Worm (Caenorhabditis elegans): ENCODE measurements around the gene eak-3.
A peak's percentile ranks its signal among the peaks of the same experiment; 100 is the strongest.

eak-3 gene

DNA sequence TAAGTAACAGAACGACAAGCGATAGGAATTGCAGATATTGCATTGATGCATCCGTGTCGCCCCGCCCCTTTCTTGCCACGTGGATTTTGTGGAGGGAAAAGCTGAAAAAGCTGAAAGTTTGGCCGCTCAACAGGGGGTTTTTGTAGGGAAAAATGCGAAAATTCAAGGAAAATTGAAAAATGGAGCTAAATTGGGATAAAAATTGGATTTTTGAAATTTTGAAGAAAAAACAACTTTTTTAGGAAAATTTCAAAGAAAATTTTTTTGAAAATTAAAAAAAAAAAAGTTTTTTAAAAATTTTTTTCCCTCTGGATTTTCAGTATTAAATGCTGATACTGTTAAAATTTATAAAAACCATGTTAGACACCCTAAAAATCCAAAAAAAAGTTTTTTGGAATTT, 40.4 kb downstream of the eak-3 start, which contains the start of gene lgc-46:
Gene lgc-46 (minus strand): TSS at position 101 of the 400 bp plus-strand sequence.
- TF ChIP-seq blmp-1 (tag; optimal IDR thresholded peaks at IDR 0.05) (no peak), lin-13 (tag; optimal IDR thresholded peaks at IDR 0.05) (no peak), flh-1 (GFP tag; optimal IDR thresholded peaks at IDR 0.05) (no peak), unc-39 (tag; optimal IDR thresholded peaks at IDR 0.05) (no peak), bed-3 (GFP tag; optimal IDR thresholded peaks at IDR 0.05) (no peak), drap-1 (GFP tag; optimal IDR thresholded peaks at IDR 0.05) (no peak), lsy-2 (tag; optimal IDR thresholded peaks at IDR 0.05) (no peak), ham-2 (GFP tag; optimal IDR thresholded peaks at IDR 0.05) (no peak), ces-1 (GFP tag; optimal IDR thresholded peaks at IDR 0.05) (no peak), mab-5 (tag; optimal IDR thresholded peaks at IDR 0.05) (no peak), sem-2 (GFP tag; optimal IDR thresholded peaks at IDR 0.05) (no peak), ceh-83 (GFP tag; optimal IDR thresholded peaks at IDR 0.05) (no peak), mls-2 (tag; optimal IDR thresholded peaks at IDR 0.05) (no peak), nhr-28 (tag; optimal IDR thresholded peaks at IDR 0.05) (no peak), unc-62 (GFP tag; optimal IDR thresholded peaks at IDR 0.05) (no peak), nhr-2 (tag; optimal IDR thresholded peaks at IDR 0.05) (no peak), nhr-12 (tag; optimal IDR thresholded peaks at IDR 0.05) (no peak), M03D4.4 (tag; optimal IDR thresholded peaks at IDR 0.05) (no peak)

DNA sequence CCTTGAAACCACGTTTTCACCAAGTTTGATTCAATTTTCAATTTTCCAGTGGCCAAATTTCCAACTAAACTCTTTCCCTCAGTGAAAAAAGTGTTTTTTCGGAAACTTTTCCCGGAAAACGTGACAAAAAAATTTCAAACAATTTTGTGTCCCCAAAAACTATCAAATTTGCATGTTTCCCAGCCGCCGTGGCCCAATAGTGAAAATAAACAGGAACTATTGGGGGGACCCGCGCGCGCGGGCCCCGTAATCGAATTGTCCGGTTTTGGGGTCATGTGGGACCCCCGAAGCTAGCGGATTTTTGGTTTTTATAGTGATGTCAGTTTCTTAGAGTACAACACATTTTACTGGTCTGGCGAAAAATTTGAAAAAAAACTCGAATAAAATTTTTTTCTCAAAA, 44.8 kb downstream of the eak-3 start:
- TF ChIP-seq ces-1 (GFP tag; optimal IDR thresholded peaks at IDR 0.05) (peak; percentile 84), elt-3 (tag; optimal IDR thresholded peaks at IDR 0.05) (no peak)

DNA sequence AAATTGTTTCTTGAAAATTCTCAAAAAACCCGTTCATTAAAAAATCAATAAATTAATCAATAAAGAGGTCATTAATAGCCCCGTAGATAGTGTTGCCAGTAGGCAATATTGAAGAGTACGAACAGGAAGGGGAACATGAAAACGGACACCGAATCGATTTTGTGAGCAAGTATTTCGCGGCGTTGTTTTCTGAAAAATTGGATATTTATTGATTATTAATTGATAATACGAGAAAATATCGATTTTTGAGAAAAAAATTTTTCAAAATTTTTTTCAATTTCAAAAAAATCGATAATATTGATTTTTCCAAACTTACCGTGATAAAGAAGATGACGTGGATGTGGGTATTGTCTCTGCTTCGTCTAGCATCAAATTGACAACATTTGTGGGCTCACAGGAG, 50.9 kb downstream of the eak-3 start:
- TF ChIP-seq sptf-1 (tag; optimal IDR thresholded peaks at IDR 0.05) = no peak
- no peak for TF ChIP-seq drap-1 (GFP tag; optimal IDR thresholded peaks at IDR 0.05)
- no peak for TF ChIP-seq ceh-39 (tag; optimal IDR thresholded peaks at IDR 0.05)
- no peak for TF ChIP-seq nhr-76 (tag; optimal IDR thresholded peaks at IDR 0.05)
- TF ChIP-seq lsy-2 (tag; optimal IDR thresholded peaks at IDR 0.05) = no peak
- TF ChIP-seq zip-8 (tag; optimal IDR thresholded peaks at IDR 0.05) = no peak
- no peak for TF ChIP-seq hlh-1 (tag; optimal IDR thresholded peaks at IDR 0.05)
- no peak for TF ChIP-seq ham-2 (GFP tag; optimal IDR thresholded peaks at IDR 0.05)
